Worm (Caenorhabditis elegans) whole organism, young adult: ENCODE measurements around the gene irld-11.
A peak's percentile ranks its signal among the peaks of the same experiment; 100 is the strongest.

Experiments used
- B0035.1 ChIP-seq: sonication (generic microtip); optimal IDR thresholded peaks from 2 replicates; lab custom pipeline; 2016; ENCODE audit warnings: missing genetic modification characterization, mild to moderate bottlenecking, missing compliant biosample characterization, missing genotype, missing genetic modification reagents
- D2030.7 ChIP-seq: fragments of 200-800 bp; sonication (Bioruptor generic); IDR thresholded peaks from 2 replicates; pipeline ENCODE4 v1.3.6; 2022; ENCODE audit warnings: missing genetic modification reagents, missing genetic modification characterization, missing compliant biosample characterization
- F23B12.7 ChIP-seq: sonication (generic microtip); optimal IDR thresholded peaks from 2 replicates; lab custom pipeline; 2017; ENCODE audit warnings: missing genetic modification characterization, mild to moderate bottlenecking, missing compliant biosample characterization, antibody characterized with exemption, moderate library complexity; ENCODE audit not compliant: insufficient read depth
- F33H1.4 ChIP-seq: fragments of 200-800 bp; sonication (Bioruptor generic); IDR thresholded peaks from 2 replicates; pipeline ENCODE4 v1.3.6; 2022; ENCODE audit warnings: missing genetic modification reagents, missing genetic modification characterization, missing compliant biosample characterization
- F52B5.7 ChIP-seq: sonication (generic microtip); optimal IDR thresholded peaks from 2 replicates; lab custom pipeline; 2016; ENCODE audit warnings: mild to moderate bottlenecking, missing genetic modification characterization, missing compliant biosample characterization
- F55B11.4 ChIP-seq: sonication (generic microtip); optimal IDR thresholded peaks from 2 replicates; lab custom pipeline; 2016; ENCODE audit warnings: missing compliant biosample characterization, missing genetic modification characterization, borderline replicate concordance; ENCODE audit not compliant: insufficient read depth
- Y56A3A.18 ChIP-seq: fragments of 200-800 bp; sonication (Bioruptor generic); IDR thresholded peaks from 2 replicates; pipeline ENCODE4 v1.3.6; 2022; ENCODE audit warnings: missing genetic modification reagents, missing genetic modification characterization, missing compliant biosample characterization
- Y79H2A.3 ChIP-seq: fragments of 200-800 bp; sonication (Bioruptor generic); conservative IDR thresholded peaks from 2 replicates; pipeline ENCODE4 v1.3.6; 2022; ENCODE audit warnings: missing genetic modification reagents, missing genetic modification characterization, missing compliant biosample characterization
- Y95B8A.8 ChIP-seq: fragments of 200-800 bp; sonication (Bioruptor generic); IDR thresholded peaks from 2 replicates; pipeline ENCODE4 v1.3.6; 2022; ENCODE audit warnings: missing genetic modification reagents, missing genetic modification characterization, missing compliant biosample characterization
- ZK185.1 ChIP-seq: sonication (generic microtip); optimal IDR thresholded peaks from 2 replicates; lab custom pipeline; 2016; ENCODE audit warnings: mild to moderate bottlenecking, missing genetic modification characterization, missing compliant biosample characterization; ENCODE audit not compliant: poor library complexity, severe bottlenecking
- ama-1 ChIP-seq, 3 experiments: fragments of 150-350 bp in 1 of 3; sonication (generic microtip) in 2 of 3; optimal IDR thresholded peaks; 2 replicates each; lab custom pipeline; 2014 to 2018; ENCODE audit warnings: missing biosample characterization in 2 of 3, missing genetic modification characterization in 2 of 3, missing genetic modification reagents in 2 of 3
- attf-3 ChIP-seq: fragments of 200-800 bp; sonication (Bioruptor generic); conservative IDR thresholded peaks from 2 replicates; pipeline ENCODE4 v1.3.6; 2022; ENCODE audit warnings: missing genetic modification reagents, missing genetic modification characterization, missing compliant biosample characterization
- bed-1 ChIP-seq: fragments of 200-800 bp; sonication (Bioruptor generic); IDR thresholded peaks from 2 replicates; pipeline ENCODE4 v1.3.6; 2022; ENCODE audit warnings: missing genetic modification reagents, missing genetic modification characterization, missing compliant biosample characterization
- ceh-40 ChIP-seq: fragments of 200-800 bp; sonication (Bioruptor generic); IDR thresholded peaks from 2 replicates; pipeline ENCODE4 v1.3.6; 2022; ENCODE audit warnings: missing genetic modification characterization, missing compliant biosample characterization
- egl-44 ChIP-seq: fragments of 200-800 bp; sonication (Bioruptor generic); IDR thresholded peaks from 2 replicates; pipeline ENCODE4 v1.3.6; 2022; ENCODE audit warnings: missing genetic modification reagents, missing genetic modification characterization, missing compliant biosample characterization
- him-1 ChIP-seq: sonication (generic microtip); optimal IDR thresholded peaks from 2 replicates; lab custom pipeline; 2016; ENCODE audit warnings: missing genotype, missing genetic modification reagents, missing genetic modification characterization, missing compliant biosample characterization
- hlh-12 ChIP-seq: sonication (generic microtip); optimal IDR thresholded peaks from 2 replicates; lab custom pipeline; 2016; ENCODE audit warnings: missing genetic modification characterization, missing compliant biosample characterization
- lag-1 ChIP-seq: fragments of 200-800 bp; sonication (Bioruptor generic); IDR thresholded peaks from 2 replicates; pipeline ENCODE4 v1.3.6; 2022; ENCODE audit warnings: missing genetic modification reagents, missing genetic modification characterization, missing compliant biosample characterization
- let-526 ChIP-seq: fragments of 200-800 bp; sonication (Bioruptor generic); IDR thresholded peaks from 2 replicates; pipeline ENCODE4 v1.3.6; 2022; ENCODE audit warnings: missing genetic modification reagents, missing genetic modification characterization, missing compliant biosample characterization
- lin-35 ChIP-seq, 3 experiments: fragments of 150-350 bp in 2 of 3; sonication (generic microtip) in 1 of 3; optimal IDR thresholded peaks; 2 replicates each; lab custom pipeline; 2014 to 2018; ENCODE audit warnings: missing biosample characterization in 3 of 3, missing genetic modification characterization in 3 of 3, missing genetic modification reagents in 3 of 3
- lin-40 ChIP-seq: sonication (generic microtip); optimal IDR thresholded peaks from 2 replicates; lab custom pipeline; 2016; ENCODE audit warnings: missing genetic modification characterization, mild to moderate bottlenecking, missing compliant biosample characterization, missing genotype, missing genetic modification reagents
- madf-10 ChIP-seq: sonication (generic microtip); optimal IDR thresholded peaks from 2 replicates; lab custom pipeline; 2016; ENCODE audit warnings: mild to moderate bottlenecking, missing genetic modification characterization, missing compliant biosample characterization
- mel-28 ChIP-seq: sonication (generic microtip); optimal IDR thresholded peaks from 2 replicates; lab custom pipeline; 2016; ENCODE audit warnings: borderline replicate concordance, mild to moderate bottlenecking, missing genetic modification characterization, missing compliant biosample characterization
- nfya-2 ChIP-seq: fragments of 200-800 bp; sonication (Bioruptor generic); IDR thresholded peaks from 2 replicates; pipeline ENCODE4 v1.3.6; 2022; ENCODE audit warnings: missing genetic modification reagents, missing genetic modification characterization, missing compliant biosample characterization
- nhr-120 ChIP-seq: fragments of 200-800 bp; sonication (Bioruptor generic); IDR thresholded peaks from 2 replicates; pipeline ENCODE4 v1.3.6; 2022; ENCODE audit warnings: missing genetic modification characterization, missing compliant biosample characterization
- pbrm-1 ChIP-seq: fragments of 200-800 bp; sonication (Bioruptor generic); IDR thresholded peaks from 2 replicates; pipeline ENCODE4 v1.3.6; 2022; ENCODE audit warnings: missing genetic modification reagents, missing genetic modification characterization, missing compliant biosample characterization
- pha-4 ChIP-seq: fragments of 150-350 bp; sonication (generic microtip); optimal IDR thresholded peaks from 2 replicates; lab custom pipeline; 2014; ENCODE audit warnings: missing biosample characterization, missing genetic modification reagents, missing genetic modification characterization
- sdz-38 ChIP-seq: sonication (generic microtip); optimal IDR thresholded peaks from 2 replicates; lab custom pipeline; 2016; ENCODE audit warnings: missing genotype, missing genetic modification characterization, missing compliant biosample characterization
- sptf-2 ChIP-seq: fragments of 200-800 bp; sonication (Bioruptor generic); optimal IDR thresholded peaks from 2 replicates; lab custom pipeline; 2018; ENCODE audit warnings: mild to moderate bottlenecking, missing genetic modification characterization, missing compliant biosample characterization
- unc-62 ChIP-seq: fragments of 150-350 bp; optimal IDR thresholded peaks from 2 replicates; lab custom pipeline; 2014; ENCODE audit warnings: missing biosample characterization, missing genetic modification reagents, missing genetic modification characterization
- ztf-26 ChIP-seq: sonication (generic microtip); optimal IDR thresholded peaks from 2 replicates; lab custom pipeline; 2017; ENCODE audit warnings: missing genetic modification characterization, missing compliant biosample characterization
- ztf-6 ChIP-seq: fragments of 200-800 bp; sonication (Bioruptor generic); IDR thresholded peaks from 2 replicates; pipeline ENCODE4 v1.3.6; 2022; ENCODE audit warnings: missing genetic modification reagents, missing genetic modification characterization, missing compliant biosample characterization

Gene irld-11

DNA sequence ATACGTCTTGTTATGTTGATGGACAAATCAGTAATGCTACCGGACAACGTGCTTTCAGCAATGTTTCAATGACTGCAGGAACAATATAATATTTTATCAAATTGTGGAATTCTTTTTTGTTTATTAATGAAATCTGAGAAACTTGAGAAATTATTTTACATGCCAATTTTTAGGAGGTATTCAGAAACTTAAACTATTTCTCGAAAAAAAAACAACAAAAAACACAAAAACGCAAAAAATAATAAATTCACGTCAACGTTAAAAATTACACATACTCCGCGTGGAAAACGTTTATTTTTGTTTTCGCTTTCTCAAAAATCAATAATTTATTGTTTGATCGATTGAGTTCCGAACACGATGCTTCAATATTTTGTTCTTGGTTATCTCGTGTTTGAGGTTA is 12.7 kb upstream of the irld-11 start, which contains the start of gene Y46H3D.1:
Y46H3D.1 (plus strand) TSS at position 301 of the 400 bp plus-strand sequence.
- no peak for TF ChIP-seq madf-10
- TF ChIP-seq ZK185.1 (tag; lab: Kevin White, UChicago), result no peak
- TF ChIP-seq ztf-6 (GFP tag; lab: Robert Waterston, UW), result no peak
- TF ChIP-seq ama-1 (optimal IDR thresholded peaks at IDR 0.05; lab: Kevin White, UChicago), result no peak
- no peak for TF ChIP-seq ama-1 (GFP tag; optimal IDR thresholded peaks at IDR 0.05; lab: Kevin White, UChicago)
- TF ChIP-seq D2030.7 (GFP tag; lab: Robert Waterston, UW), result no peak
- TF ChIP-seq ceh-40, result no peak

ce11 chrV:1642768-1643167 is 12.2 kb upstream of the irld-11 start:
- TF ChIP-seq F23B12.7 (tag; lab: Kevin White, UChicago), result no peak
- no peak for TF ChIP-seq B0035.1 (tag; lab: Kevin White, UChicago)
- TF ChIP-seq nfya-2 (GFP tag; lab: Robert Waterston, UW), result 0 out of 2 replicates have a peak, but pooled peaks have one; percentile 55
- TF ChIP-seq unc-62 (GFP tag; lab: Kevin White, UChicago), result no peak

ce11 chrV:1643886-1644285 is 11.1 kb upstream of the irld-11 start, which contains the start of gene alh-2:
Gene alh-2, plus strand, starts transcription at chrV:1644169.
- TF ChIP-seq nhr-120 (GFP tag; lab: Robert Waterston, UW) (no peak), lin-40 (tag; lab: Kevin White, UChicago) (no peak), Y56A3A.18 (GFP tag; lab: Robert Waterston, UW) (no peak), ztf-26 (tag; lab: Kevin White, UChicago) (no peak), hlh-12 (tag; lab: Kevin White, UChicago) (no peak), Y79H2A.3 (GFP tag; lab: Robert Waterston, UW) (no peak), sptf-2 (GFP tag; lab: Kevin White, UChicago) (no peak), madf-10 (no peak), him-1 (tag; lab: Kevin White, UChicago) (no peak), Y95B8A.8 (no peak), pbrm-1 (GFP tag; lab: Robert Waterston, UW) (no peak), egl-44 (GFP tag; lab: Robert Waterston, UW) (no peak), lag-1 (GFP tag; lab: Robert Waterston, UW) (no peak), mel-28 (no peak), ztf-6 (GFP tag; lab: Robert Waterston, UW) (no peak), B0035.1 (tag; lab: Kevin White, UChicago) (no peak), lin-35 (GFP tag; optimal IDR thresholded peaks at IDR 0.05; lab: Kevin White, UChicago) (no peak), let-526 (GFP tag; lab: Robert Waterston, UW) (no peak), sdz-38 (tag; lab: Kevin White, UChicago) (no peak)
- TF ChIP-seq, all 124 proteins: peak for 0

DNA sequence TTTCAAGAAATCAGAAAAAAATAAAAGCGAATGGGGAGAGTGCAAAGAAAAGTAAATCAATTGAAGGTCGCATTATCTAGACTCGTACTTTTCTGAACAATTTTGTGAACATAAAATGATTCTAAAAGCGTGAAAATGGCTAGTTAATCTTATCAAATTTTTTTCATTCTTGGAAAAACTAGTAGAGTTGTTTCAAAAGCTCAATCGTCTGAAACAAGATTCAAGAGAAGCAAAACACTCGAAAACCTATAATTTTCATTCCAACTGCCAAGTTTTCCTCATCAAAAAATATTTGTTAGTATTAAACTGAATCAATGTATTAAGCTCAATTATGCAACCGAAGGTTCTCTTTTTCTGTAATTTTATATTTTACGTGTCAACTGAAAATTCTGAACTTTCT is 6.9 kb upstream of the irld-11 start, which contains the start of gene irld-45:
irld-45 (plus strand) TSS at position 301 of the 400 bp plus-strand sequence.
- TF ChIP-seq pbrm-1 (GFP tag; lab: Robert Waterston, UW), result no peak
- TF ChIP-seq bed-1 (GFP tag; lab: Robert Waterston, UW), result no peak
- no peak for TF ChIP-seq ceh-40
- TF ChIP-seq nfya-2 (GFP tag; lab: Robert Waterston, UW), result no peak
- no peak for TF ChIP-seq attf-3
- TF ChIP-seq egl-44 (GFP tag; lab: Robert Waterston, UW), result no peak
- TF ChIP-seq Y79H2A.3 (GFP tag; lab: Robert Waterston, UW), result no peak

DNA sequence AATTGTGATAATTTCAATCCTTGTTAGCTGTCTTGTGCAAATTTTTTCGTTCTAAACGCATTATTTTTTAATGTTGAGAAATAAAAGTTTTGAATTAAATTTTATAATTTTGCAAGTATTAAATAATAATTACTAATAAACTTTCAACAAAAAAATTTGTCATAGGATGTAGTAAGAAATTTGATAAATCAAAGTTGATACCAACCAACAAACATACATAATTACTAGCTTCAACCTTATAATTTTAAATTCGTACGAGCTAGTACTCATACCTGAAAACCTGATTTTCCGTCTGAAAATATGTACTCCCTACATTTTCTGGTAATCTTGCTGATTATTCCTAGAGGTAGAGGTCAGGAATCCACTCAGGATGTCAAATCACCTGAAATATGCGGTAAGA is 3.9 kb upstream of the irld-11 start, which contains the start of gene irld-44:
irld-44 (plus strand) TSS at position 301 of the 400 bp plus-strand sequence.
- TF ChIP-seq F33H1.4 (GFP tag; lab: Robert Waterston, UW) (no peak), bed-1 (GFP tag; lab: Robert Waterston, UW) (no peak), F52B5.7 (tag; lab: Kevin White, UChicago) (no peak), Y95B8A.8 (no peak), F55B11.4 (tag; lab: Kevin White, UChicago) (no peak), pha-4 (tag; lab: Kevin White, UChicago) (no peak)
